Fruit fly (Drosophila melanogaster): ENCODE data around the gene Cp7Fb.

The Cp7Fb gene

DNA sequence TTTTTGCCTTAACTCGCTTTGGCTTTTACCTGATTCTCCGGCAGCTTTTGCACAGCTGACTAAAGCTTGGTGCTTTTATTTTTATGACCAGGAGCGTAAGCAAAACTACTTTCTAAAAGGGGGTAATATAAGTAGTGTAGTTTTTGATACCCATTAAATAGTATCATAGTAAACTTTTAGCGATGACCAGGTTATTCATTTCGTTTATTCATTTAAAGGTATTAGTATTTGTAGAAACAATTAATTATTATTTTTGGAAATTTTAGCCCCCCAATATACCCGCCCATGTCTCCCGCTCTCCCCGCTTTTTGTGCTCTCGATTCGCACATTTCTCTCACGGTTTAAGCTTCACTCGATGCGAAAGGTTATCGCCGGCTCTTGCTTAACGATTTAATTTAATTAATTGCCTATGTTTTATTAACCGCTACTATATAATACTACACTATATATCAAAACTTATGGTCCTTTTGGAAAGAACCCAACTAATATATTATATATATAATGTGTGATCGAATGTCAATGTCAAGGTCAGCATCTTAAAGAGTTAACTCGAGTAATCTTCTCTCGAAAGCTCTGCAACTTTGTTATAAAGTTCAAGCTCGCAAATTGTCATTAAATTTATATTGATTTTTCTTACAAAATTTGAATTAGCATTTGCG is 9.1 kb upstream of the Cp7Fb start, which contains the start of gene Sptr (continued):
- TF ChIP-seq Hr51 (GFP tag; optimal IDR thresholded peaks at IDR 0.05) (peak; percentile 64 to 94), CG18476 (GFP tag; optimal IDR thresholded peaks at IDR 0.05) (peak; percentile 81), Aef1 (GFP tag; IDR thresholded peaks at IDR 0.05) (peak; percentile 85), Sry-β (GFP tag; optimal IDR thresholded peaks at IDR 0.05) (no peak), bigmax (GFP tag; optimal IDR thresholded peaks at IDR 0.05) (no peak), vnd (GFP tag; IDR thresholded peaks at IDR 0.05; ENCODE audit: partially characterized antibody) (no peak), CG7357 (GFP tag; IDR thresholded peaks at IDR 0.05) (peak; percentile 73), CG2120 (GFP tag; optimal IDR thresholded peaks at IDR 0.05) (peak; percentile 96), CG8388 (GFP tag; optimal IDR thresholded peaks at IDR 0.05) (peak; percentile 60), Dad (GFP tag; optimal IDR thresholded peaks at IDR 0.05) (peak; percentile 66), CG10147 (GFP tag; optimal IDR thresholded peaks at IDR 0.05) (peak; percentile 91), crol (GFP tag; IDR thresholded peaks at IDR 0.05) (peak; percentile 35; the same call in 1 of the 2 replicates), Oaz (GFP tag; IDR thresholded peaks at IDR 0.05) (peak; percentile 74), Hmr (GFP tag; optimal IDR thresholded peaks at IDR 0.05) (peak; percentile 96), CG18011 (GFP tag; optimal IDR thresholded peaks at IDR 0.05) (peak; percentile 92), hb (GFP tag; IDR thresholded peaks at IDR 0.05; ENCODE audit: partially characterized antibody) (no peak), CG9727 (GFP tag; optimal IDR thresholded peaks at IDR 0.05) (peak; percentile 86), sens (GFP tag) (peak; percentile 90), lbe (GFP tag; optimal IDR thresholded peaks at IDR 0.05) (peak; percentile 88), grn (GFP tag; optimal IDR thresholded peaks at IDR 0.05) (peak; percentile 36), Max (GFP tag; optimal IDR thresholded peaks at IDR 0.05) (peak; percentile 67), danr (GFP tag; IDR thresholded peaks at IDR 0.05) (peak; percentile 85), CG32772 (GFP tag; IDR thresholded peaks at IDR 0.05) (peak; percentile 84), Ets65A (GFP tag) (peak; percentile 93), Taf1 (GFP tag; IDR thresholded peaks at IDR 0.05) (peak; percentile 90), GATAe (GFP tag; conservative IDR thresholded peaks at IDR 0.05) (peak; percentile 37; the same call in 1 of the 2 replicates), inv (GFP tag; IDR thresholded peaks at IDR 0.05; ENCODE audit: partially characterized antibody) (no peak), slou (GFP tag; optimal IDR thresholded peaks at IDR 0.05) (peak; percentile 68), CG5245 (GFP tag; optimal IDR thresholded peaks at IDR 0.05) (peak; percentile 62), Fer2 (tag; optimal IDR thresholded peaks at IDR 0.05) (peak; percentile 80), peb (GFP tag; IDR thresholded peaks at IDR 0.05) (peak; percentile 57; the same call in 1 of the 2 replicates), Dip2 (GFP tag; IDR thresholded peaks at IDR 0.05) (no peak), CTCF (GFP tag; optimal IDR thresholded peaks at IDR 0.05) (peak; percentile 33), tll (GFP tag; optimal IDR thresholded peaks at IDR 0.05) (no peak), Bgb (GFP tag; IDR thresholded peaks at IDR 0.05; ENCODE audit: partially characterized antibody) (no peak), Gsc (GFP tag; IDR thresholded peaks at IDR 0.05) (no peak), CG12155 (GFP tag; optimal IDR thresholded peaks at IDR 0.05) (peak; percentile 82), sc (optimal IDR thresholded peaks at IDR 0.05) (no peak), sc (GFP tag; optimal IDR thresholded peaks at IDR 0.05) (peak; percentile 28), CG13287 (GFP tag; IDR thresholded peaks at IDR 0.05; ENCODE audit: partially characterized antibody) (0 out of 2 replicates have a peak, but pooled peaks have one; percentile 21), dm (GFP tag; optimal IDR thresholded peaks at IDR 0.05) (peak; percentile 28), CG10462 (GFP tag; optimal IDR thresholded peaks at IDR 0.05) (peak; percentile 58), sug (tag; optimal IDR thresholded peaks at IDR 0.05) (peak; percentile 87), luna (GFP tag; optimal IDR thresholded peaks at IDR 0.05) (peak; percentile 65), Six4 (GFP tag; optimal IDR thresholded peaks at IDR 0.05) (peak; percentile 63), az2 (GFP tag; optimal IDR thresholded peaks at IDR 0.05) (peak; percentile 73), fd64A (GFP tag; optimal IDR thresholded peaks at IDR 0.05) (no peak), slbo (GFP tag; IDR thresholded peaks at IDR 0.05) (peak; percentile 94), CG16863 (GFP tag; optimal IDR thresholded peaks at IDR 0.05) (peak; percentile 57), Hey (tag; optimal IDR thresholded peaks at IDR 0.05) (peak; percentile 14)

Measured in whole organism, embryonic.